Worm (Caenorhabditis elegans) whole organism, L4 larva: ENCODE data around the gene Y119D3B.12.
A peak's percentile ranks its signal among the peaks of the same experiment; 100 is the strongest.

Source experiments
- F26F4.8 ChIP-seq: fragments of 200-800 bp; sonication (Bioruptor generic); conservative IDR thresholded peaks from 2 replicates; pipeline ENCODE4 v1.3.6; 2022; ENCODE audit warnings: missing genetic modification characterization, missing compliant biosample characterization
- F44E2.7 ChIP-seq: fragments of 200-800 bp; sonication (Bioruptor generic); IDR thresholded peaks from 2 replicates; pipeline ENCODE4 v2.1.2; 2022; ENCODE audit warnings: missing genetic modification characterization, missing compliant biosample characterization
- F49E8.2 ChIP-seq: sonication (generic microtip); optimal IDR thresholded peaks from 2 replicates; lab custom pipeline; 2016; ENCODE audit warnings: missing compliant biosample characterization, mild to moderate bottlenecking, missing genetic modification characterization, borderline replicate concordance
- R02D3.7 ChIP-seq: fragments of 150-350 bp; sonication (generic microtip); optimal IDR thresholded peaks from 3 replicates; lab custom pipeline; 2014; ENCODE audit warnings: missing biosample characterization, missing genetic modification characterization
- T20F7.1 ChIP-seq: fragments of 200-800 bp; sonication (Bioruptor generic); optimal IDR thresholded peaks from 2 replicates; lab custom pipeline; 2018; ENCODE audit warnings: mild to moderate bottlenecking, missing genetic modification characterization, missing compliant biosample characterization
- T26A8.4 ChIP-seq: fragments of 200-800 bp; sonication (Bioruptor generic); IDR thresholded peaks from 2 replicates; pipeline ENCODE4 v1.3.6; 2022; ENCODE audit warnings: missing genetic modification characterization, missing compliant biosample characterization
- Y105C5A.15 ChIP-seq: fragments of 200-800 bp; sonication (Bioruptor generic); IDR thresholded peaks from 2 replicates; pipeline ENCODE4 v1.3.6; 2022; ENCODE audit warnings: missing genetic modification characterization, missing compliant biosample characterization
- ZK546.5 ChIP-seq, 2 experiments: sonication (generic microtip); optimal IDR thresholded peaks; 2 replicates each; lab custom pipeline; 2017; ENCODE audit warnings: missing biosample characterization in 2 of 2, missing genetic modification characterization in 2 of 2
- aha-1 ChIP-seq: fragments of 150-350 bp; peaks from one replicate; lab custom pipeline; 2014; ENCODE audit warnings: missing biosample characterization, missing genetic modification characterization
- ceh-28 ChIP-seq: fragments of 150-350 bp; optimal IDR thresholded peaks from 2 replicates; lab custom pipeline; 2014; ENCODE audit warnings: missing biosample characterization, missing genetic modification reagents, missing genetic modification characterization
- ceh-44 ChIP-seq: fragments of 200-800 bp; sonication (Bioruptor generic); IDR thresholded peaks from 2 replicates; pipeline ENCODE4 v1.3.6; 2022; ENCODE audit warnings: missing genetic modification reagents, missing genetic modification characterization, missing compliant biosample characterization
- ceh-62 ChIP-seq: sonication (generic microtip); optimal IDR thresholded peaks from 2 replicates; lab custom pipeline; 2017; ENCODE audit warnings: missing biosample characterization, missing genetic modification characterization
- ceh-82 ChIP-seq: sonication (generic microtip); optimal IDR thresholded peaks from 2 replicates; lab custom pipeline; 2017; ENCODE audit warnings: missing biosample characterization, missing genetic modification characterization
- cey-2 ChIP-seq: sonication (generic microtip); optimal IDR thresholded peaks from 3 replicates; lab custom pipeline; 2017; ENCODE audit warnings: missing genetic modification characterization, mild to moderate bottlenecking, missing compliant biosample characterization, antibody characterized with exemption, borderline replicate concordance; ENCODE audit not compliant: insufficient read depth
- dmd-6 ChIP-seq: fragments of 200-800 bp; sonication (Bioruptor generic); IDR thresholded peaks from 2 replicates; pipeline ENCODE4 v1.3.6; 2022; ENCODE audit warnings: missing genetic modification reagents, missing genetic modification characterization, missing compliant biosample characterization
- dmd-9 ChIP-seq: fragments of 200-800 bp; sonication (Bioruptor generic); IDR thresholded peaks from 2 replicates; pipeline ENCODE4 v1.3.6; 2022; ENCODE audit warnings: missing genetic modification reagents, missing genetic modification characterization, missing compliant biosample characterization
- duxl-1 ChIP-seq: sonication (generic microtip); optimal IDR thresholded peaks from 2 replicates; lab custom pipeline; 2016; ENCODE audit warnings: mild to moderate bottlenecking, missing genetic modification characterization, moderate library complexity, missing compliant biosample characterization; ENCODE audit not compliant: poor library complexity
- egl-27 ChIP-seq: sonication (generic microtip); optimal IDR thresholded peaks from 3 replicates; lab custom pipeline; 2017; ENCODE audit warnings: missing biosample characterization, missing genetic modification reagents, missing genetic modification characterization
- fkh-10 ChIP-seq: fragments of 150-350 bp; optimal IDR thresholded peaks from 2 replicates; lab custom pipeline; 2014; ENCODE audit warnings: missing biosample characterization, missing genetic modification reagents, missing genetic modification characterization
- hlh-11 ChIP-seq: fragments of 200-800 bp; sonication (Bioruptor generic); optimal IDR thresholded peaks from 2 replicates; lab custom pipeline; 2018; ENCODE audit warnings: mild to moderate bottlenecking, missing genetic modification characterization, missing compliant biosample characterization
- hmg-1.1 ChIP-seq: fragments of 200-800 bp; sonication (Bioruptor generic); IDR thresholded peaks from 2 replicates; pipeline ENCODE4 v1.3.6; 2022; ENCODE audit warnings: missing genetic modification reagents, missing genetic modification characterization, missing compliant biosample characterization
- jun-1 ChIP-seq: fragments of 150-350 bp; optimal IDR thresholded peaks from 2 replicates; lab custom pipeline; 2014; ENCODE audit warnings: missing biosample characterization, missing genetic modification reagents, missing genetic modification characterization
- lim-7 ChIP-seq: fragments of 200-800 bp; sonication (Bioruptor generic); IDR thresholded peaks from 2 replicates; pipeline ENCODE4 v1.3.6; 2022; ENCODE audit warnings: missing genetic modification characterization, missing compliant biosample characterization
- lin-1 ChIP-seq: fragments of 200-800 bp; sonication (Bioruptor generic); IDR thresholded peaks from 2 replicates; pipeline ENCODE4 v1.3.6; 2022; ENCODE audit warnings: missing genetic modification reagents, missing genetic modification characterization, missing compliant biosample characterization
- lin-13 ChIP-seq: fragments of 150-350 bp; optimal IDR thresholded peaks from 2 replicates; lab custom pipeline; 2014; ENCODE audit warnings: missing biosample characterization, missing genetic modification reagents, missing genetic modification characterization
- lin-15B ChIP-seq: fragments of 150-350 bp; sonication (generic microtip); optimal IDR thresholded peaks from 3 replicates; lab custom pipeline; 2014; ENCODE audit warnings: missing biosample characterization, missing genetic modification characterization
- lin-39 ChIP-seq: fragments of 150-350 bp; optimal IDR thresholded peaks from 2 replicates; lab custom pipeline; 2014; ENCODE audit warnings: missing biosample characterization, missing genetic modification reagents, missing genetic modification characterization
- lir-3 ChIP-seq: sonication (generic microtip); optimal IDR thresholded peaks from 2 replicates; lab custom pipeline; 2016; ENCODE audit warnings: mild to moderate bottlenecking, missing genetic modification characterization, missing compliant biosample characterization
- mdl-1 ChIP-seq, 2 experiments: fragments of 150-350 bp in 1 of 2; sonication (generic microtip) in 1 of 2; optimal IDR thresholded peaks; 2 replicates each; lab custom pipeline; 2014 to 2017; ENCODE audit warnings: missing biosample characterization in 2 of 2, missing genetic modification characterization in 2 of 2
- mep-1 ChIP-seq: fragments of 150-350 bp; sonication (generic microtip); optimal IDR thresholded peaks from 3 replicates; lab custom pipeline; 2014; ENCODE audit warnings: missing biosample characterization, missing genetic modification characterization
- mes-2 ChIP-seq: sonication (generic microtip); optimal IDR thresholded peaks from 2 replicates; lab custom pipeline; 2016; ENCODE audit warnings: missing genotype, mild to moderate bottlenecking, missing genetic modification characterization, missing compliant biosample characterization; ENCODE audit not compliant: poor library complexity, severe bottlenecking
- mxl-2 ChIP-seq: fragments of 200-800 bp; sonication (Bioruptor generic); conservative IDR thresholded peaks from 2 replicates; pipeline ENCODE4 v1.3.6; 2022; ENCODE audit warnings: missing genetic modification reagents, missing genetic modification characterization, missing compliant biosample characterization
- nhr-10 ChIP-seq: fragments of 150-350 bp; optimal IDR thresholded peaks from 2 replicates; lab custom pipeline; 2014; ENCODE audit warnings: missing biosample characterization, missing genetic modification characterization
- nhr-102 ChIP-seq: sonication (generic microtip); optimal IDR thresholded peaks from 2 replicates; lab custom pipeline; 2016; ENCODE audit warnings: mild to moderate bottlenecking, missing genetic modification characterization, moderate library complexity, missing compliant biosample characterization
- nhr-25 ChIP-seq: sonication (generic microtip); optimal IDR thresholded peaks from 2 replicates; lab custom pipeline; 2017; ENCODE audit warnings: missing genetic modification characterization, mild to moderate bottlenecking, missing compliant biosample characterization, antibody characterized with exemption, moderate library complexity, borderline replicate concordance; ENCODE audit not compliant: insufficient read depth
- nhr-28 ChIP-seq: fragments of 150-350 bp; optimal IDR thresholded peaks from 2 replicates; lab custom pipeline; 2014; ENCODE audit warnings: missing biosample characterization, missing genetic modification characterization
- nhr-41 ChIP-seq: fragments of 200-800 bp; sonication (Bioruptor generic); IDR thresholded peaks from 2 replicates; pipeline ENCODE4 v1.3.6; 2022; ENCODE audit warnings: missing genetic modification reagents, missing genetic modification characterization, missing compliant biosample characterization
- nhr-42 ChIP-seq: fragments of 200-800 bp; sonication (Bioruptor generic); IDR thresholded peaks from 2 replicates; pipeline ENCODE4 v1.3.6; 2022; ENCODE audit warnings: missing genetic modification characterization, missing compliant biosample characterization
- nhr-48 ChIP-seq: sonication (generic microtip); optimal IDR thresholded peaks from 2 replicates; lab custom pipeline; 2016; ENCODE audit warnings: mild to moderate bottlenecking, missing genetic modification characterization, missing compliant biosample characterization
- nhr-76 ChIP-seq: fragments of 150-350 bp; optimal IDR thresholded peaks from 2 replicates; lab custom pipeline; 2014; ENCODE audit warnings: missing biosample characterization, missing genetic modification characterization
- saeg-2 ChIP-seq: fragments of 200-800 bp; sonication (Bioruptor generic); IDR thresholded peaks from 2 replicates; pipeline ENCODE4 v1.3.6; 2022; ENCODE audit warnings: missing genetic modification reagents, missing genetic modification characterization, missing compliant biosample characterization
- sdz-12 ChIP-seq: fragments of 200-800 bp; sonication (Bioruptor generic); optimal IDR thresholded peaks from 2 replicates; lab custom pipeline; 2018; ENCODE audit warnings: mild to moderate bottlenecking, missing genetic modification characterization, missing compliant biosample characterization
- set-16 ChIP-seq: fragments of 200-800 bp; sonication (Bioruptor generic); IDR thresholded peaks from 2 replicates; pipeline ENCODE4 v1.3.6; 2022; ENCODE audit warnings: missing genetic modification reagents, missing genetic modification characterization, missing compliant biosample characterization
- snpc-4 ChIP-seq: fragments of 150-350 bp; optimal IDR thresholded peaks from 2 replicates; lab custom pipeline; 2014; ENCODE audit warnings: missing biosample characterization, missing genetic modification characterization
- unc-130 ChIP-seq: sonication (generic microtip); optimal IDR thresholded peaks from 2 replicates; lab custom pipeline; 2016; ENCODE audit warnings: missing genetic modification reagents, missing genetic modification characterization, missing compliant biosample characterization
- unc-39 ChIP-seq: sonication (generic microtip); optimal IDR thresholded peaks from 2 replicates; lab custom pipeline; 2017; ENCODE audit warnings: missing biosample characterization, missing genetic modification characterization
- unc-62 ChIP-seq, 3 experiments: fragments of 150-350 bp in 1 of 3; sonication (generic microtip); optimal IDR thresholded peaks in 2 of 3; peaks in 1 of 3; 1 replicate in 1 of 3; 2 replicates in 2 of 3; lab custom pipeline; 2014 to 2017; ENCODE audit warnings: missing biosample characterization in 3 of 3, missing genetic modification characterization in 3 of 3, missing genetic modification reagents in 3 of 3, missing genotype in 1 of 3
- zfp-3 ChIP-seq: fragments of 200-800 bp; sonication (Bioruptor generic); conservative IDR thresholded peaks from 2 replicates; pipeline ENCODE4 v1.3.6; 2022; ENCODE audit warnings: missing genetic modification reagents, missing genetic modification characterization, missing compliant biosample characterization
- zip-2 ChIP-seq: fragments of 150-350 bp; optimal IDR thresholded peaks from 2 replicates; lab custom pipeline; 2014; ENCODE audit warnings: missing biosample characterization, missing genetic modification characterization

Y119D3B.12 gene

ce11 chrIII:1164668-1165067, 37.7 kb upstream of the Y119D3B.12 start (continued):
- no peak for TF ChIP-seq snpc-4 (tag; lab: Kevin White, UChicago)
- no peak for TF ChIP-seq nhr-102 (tag; lab: Kevin White, UChicago)
- no peak for TF ChIP-seq sdz-12
- TF ChIP-seq ZK546.5 (tag; optimal IDR thresholded peaks at IDR 0.05; lab: Kevin White, UChicago) = no peak
- TF ChIP-seq nhr-28 = no peak
- no peak for TF ChIP-seq dmd-9 (GFP tag; lab: Robert Waterston, UW)
- TF ChIP-seq egl-27 (tag; lab: Kevin White, UChicago) = no peak
- no peak for TF ChIP-seq zip-2
- no peak for TF ChIP-seq zfp-3
- TF ChIP-seq hlh-11 = no peak
- TF ChIP-seq hmg-1.1 (GFP tag; lab: Robert Waterston, UW) = no peak
- no peak for TF ChIP-seq lin-39
- no peak for TF ChIP-seq ceh-82 (tag; lab: Kevin White, UChicago)
- TF ChIP-seq cey-2 (tag; lab: Kevin White, UChicago) = no peak
- no peak for TF ChIP-seq fkh-10 (GFP tag; lab: Kevin White, UChicago)
- no peak for TF ChIP-seq ceh-62
- TF ChIP-seq mep-1 (tag; lab: Kevin White, UChicago) = no peak
- peak; percentile 0 for TF ChIP-seq lin-13
- no peak for TF ChIP-seq F26F4.8
- no peak for TF ChIP-seq mdl-1 (tag; optimal IDR thresholded peaks at IDR 0.05; lab: Kevin White, UChicago)
- TF ChIP-seq unc-130 (GFP tag; lab: Kevin White, UChicago) = no peak
- TF ChIP-seq nhr-25 = no peak
- no peak for TF ChIP-seq R02D3.7 (tag; lab: Kevin White, UChicago)
- no peak for TF ChIP-seq aha-1 (tag; lab: Kevin White, UChicago)
- no peak for TF ChIP-seq set-16
- TF ChIP-seq nhr-48 = no peak
- TF ChIP-seq unc-39 (tag; lab: Kevin White, UChicago) = no peak
- TF ChIP-seq duxl-1 (tag; lab: Kevin White, UChicago) = no peak
- TF ChIP-seq lin-15B = no peak
- peak; percentile 31 for TF ChIP-seq dmd-6 (GFP tag; lab: Robert Waterston, UW)

- TF ChIP-seq dmd-6 (GFP tag; lab: Robert Waterston, UW) (no peak), dmd-9 (GFP tag; lab: Robert Waterston, UW) (no peak), unc-62 (GFP tag; optimal IDR thresholded peaks at IDR 0.05 in 1 of 2; lab: Kevin White, UChicago) (no peak), unc-62 (tag; optimal IDR thresholded peaks at IDR 0.05; lab: Kevin White, UChicago) (no peak), nhr-76 (tag; lab: Kevin White, UChicago) (no peak), nhr-10 (no peak), nhr-41 (GFP tag; lab: Robert Waterston, UW) (no peak), Y105C5A.15 (GFP tag; lab: Robert Waterston, UW) (no peak), F49E8.2 (tag; lab: Kevin White, UChicago) (no peak), F44E2.7 (GFP tag; lab: Robert Waterston, UW) (no peak), ceh-62 (no peak), lir-3 (tag; lab: Kevin White, UChicago) (no peak)
Observed at ce11 chrIII:1166388-1166787, 36.0 kb upstream of the Y119D3B.12 start.

ce11 chrIII:1169622-1170021, 32.7 kb upstream of the Y119D3B.12 start:
- TF ChIP-seq zip-2 (no peak), unc-62 (GFP tag; optimal IDR thresholded peaks at IDR 0.05 in 1 of 2; lab: Kevin White, UChicago) (no peak), unc-62 (tag; optimal IDR thresholded peaks at IDR 0.05; lab: Kevin White, UChicago) (no peak), nhr-42 (GFP tag; lab: Robert Waterston, UW) (no peak), T20F7.1 (GFP tag; lab: Kevin White, UChicago) (no peak), set-16 (no peak), F44E2.7 (GFP tag; lab: Robert Waterston, UW) (no peak), saeg-2 (GFP tag; lab: Robert Waterston, UW) (no peak), mes-2 (tag; lab: Kevin White, UChicago) (no peak), ceh-44 (GFP tag; lab: Robert Waterston, UW) (no peak), T26A8.4 (no peak), mxl-2 (no peak), jun-1 (tag; lab: Kevin White, UChicago) (no peak), snpc-4 (tag; lab: Kevin White, UChicago) (no peak), lim-7 (GFP tag; lab: Robert Waterston, UW) (no peak), lin-1 (GFP tag; lab: Robert Waterston, UW) (no peak), ceh-28 (tag; lab: Kevin White, UChicago) (no peak)
